Worm (Caenorhabditis elegans) whole organism, late embryonic: ENCODE results near the gene F53A3.7.

Experiments used
- K02D7.2 ChIP-seq: sonication (generic microtip); optimal IDR thresholded peaks from 2 replicates; lab custom pipeline; 2017; ENCODE audit warnings: mild to moderate bottlenecking, missing genetic modification characterization, missing compliant biosample characterization
- hlh-8 ChIP-seq: sonication (generic microtip); optimal IDR thresholded peaks from 2 replicates; lab custom pipeline; 2016; ENCODE audit warnings: missing genotype, missing genetic modification characterization, missing compliant biosample characterization
- tbx-2 ChIP-seq: sonication (generic microtip); optimal IDR thresholded peaks from 2 replicates; lab custom pipeline; 2016; ENCODE audit warnings: missing genetic modification characterization, missing compliant biosample characterization

- no peak for TF ChIP-seq hlh-8 (tag; lab: Kevin White, UChicago)
- no peak for TF ChIP-seq K02D7.2 (tag; lab: Kevin White, UChicago)
- TF ChIP-seq tbx-2 (tag; lab: Kevin White, UChicago) = no peak
Observed at ce11 chrIII:1928741-1929499, 22.4 kb upstream of the F53A3.7 start.
